Worm (Caenorhabditis elegans) whole organism, early embryonic: ENCODE results near the gene T24H10.1.

Source experiments
- B0310.2 ChIP-seq: sonication (generic microtip); optimal IDR thresholded peaks from 2 replicates; lab custom pipeline; 2016; ENCODE audit warnings: mild to moderate bottlenecking, missing genetic modification characterization, missing compliant biosample characterization
- F13C5.2 ChIP-seq: sonication (generic microtip); optimal IDR thresholded peaks from 2 replicates; lab custom pipeline; 2017; ENCODE audit warnings: mild to moderate bottlenecking, missing genetic modification characterization, inconsistent platforms, missing compliant biosample characterization
- aly-1 ChIP-seq: sonication (generic microtip); optimal IDR thresholded peaks from 2 replicates; lab custom pipeline; 2016; ENCODE audit warnings: missing genetic modification characterization, missing compliant biosample characterization
- ama-1 ChIP-seq: fragments of 150-350 bp; optimal IDR thresholded peaks from 2 replicates; lab custom pipeline; 2014
- ceh-13 ChIP-seq: fragments of 200-800 bp; sonication (Bioruptor generic); optimal IDR thresholded peaks from 2 replicates; lab custom pipeline; 2018; ENCODE audit warnings: mild to moderate bottlenecking, missing genetic modification characterization, missing compliant biosample characterization
- ceh-36 ChIP-seq: sonication (generic microtip); optimal IDR thresholded peaks from 2 replicates; lab custom pipeline; 2016; ENCODE audit warnings: missing genetic modification characterization, inconsistent platforms, missing compliant biosample characterization
- ets-7 ChIP-seq: sonication (generic microtip); optimal IDR thresholded peaks from 2 replicates; lab custom pipeline; 2016; ENCODE audit warnings: missing genotype, missing genetic modification characterization, missing compliant biosample characterization
- flt-1 ChIP-seq: fragments of 200-800 bp; sonication (Bioruptor generic); IDR thresholded peaks from 2 replicates; pipeline ENCODE4 v1.3.6; 2022; ENCODE audit warnings: missing genetic modification characterization, missing compliant biosample characterization
- hmbx-1 ChIP-seq: sonication (generic microtip); optimal IDR thresholded peaks from 2 replicates; lab custom pipeline; 2016; ENCODE audit warnings: mild to moderate bottlenecking, missing genetic modification characterization, missing compliant biosample characterization
- hmg-4 ChIP-seq: fragments of 200-800 bp; sonication (Bioruptor generic); optimal IDR thresholded peaks from 2 replicates; lab custom pipeline; 2018; ENCODE audit warnings: mild to moderate bottlenecking, missing genetic modification characterization, missing compliant biosample characterization
- hnd-1 ChIP-seq: sonication (generic microtip); optimal IDR thresholded peaks from 2 replicates; lab custom pipeline; 2016; ENCODE audit warnings: missing genetic modification characterization, missing compliant biosample characterization
- pes-1 ChIP-seq: fragments of 200-800 bp; sonication (Bioruptor generic); IDR thresholded peaks from 2 replicates; pipeline ENCODE4 v1.3.6; 2022; ENCODE audit warnings: missing genetic modification reagents, missing genetic modification characterization, missing compliant biosample characterization
- scrt-1 ChIP-seq: fragments of 200-800 bp; sonication (Bioruptor generic); IDR thresholded peaks from 2 replicates; pipeline ENCODE4 v1.3.6; 2022; ENCODE audit warnings: missing genetic modification characterization, missing compliant biosample characterization
- sea-1 ChIP-seq: fragments of 200-800 bp; sonication (Bioruptor generic); conservative IDR thresholded peaks from 2 replicates; pipeline ENCODE4 v1.3.6; 2022; ENCODE audit warnings: missing genetic modification characterization, missing compliant biosample characterization
- tbx-11 ChIP-seq: fragments of 200-800 bp; sonication (Bioruptor generic); IDR thresholded peaks from 2 replicates; pipeline ENCODE4 v1.3.6; 2022; ENCODE audit warnings: missing genetic modification characterization, missing compliant biosample characterization
- tbx-37 ChIP-seq: fragments of 200-800 bp; sonication (Bioruptor generic); conservative IDR thresholded peaks from 2 replicates; pipeline ENCODE4 v1.3.6; 2022; ENCODE audit warnings: missing genetic modification reagents, missing genetic modification characterization, missing compliant biosample characterization
- tra-4 ChIP-seq: sonication (generic microtip); optimal IDR thresholded peaks from 2 replicates; lab custom pipeline; 2017; ENCODE audit warnings: missing genetic modification characterization, missing compliant biosample characterization

Gene T24H10.1

DNA sequence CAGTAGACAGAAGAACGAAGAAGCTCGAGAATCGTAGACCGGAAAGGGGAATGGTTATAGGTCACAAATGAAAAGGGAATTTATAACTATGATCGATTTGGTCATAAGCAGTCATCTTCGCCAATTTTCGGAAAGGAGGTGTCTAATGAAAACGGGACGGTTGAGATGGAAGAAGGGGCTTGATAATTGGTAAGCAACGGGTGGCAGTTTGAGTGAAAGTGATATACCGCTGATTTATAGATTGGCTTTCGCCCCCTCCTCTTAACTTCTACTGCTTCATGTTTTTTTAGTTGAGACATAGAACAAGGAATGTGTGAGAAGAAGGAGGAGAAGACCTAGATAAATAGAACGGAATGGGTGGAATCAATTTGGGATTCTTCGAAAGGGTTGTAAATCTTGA lies 26.4 kb upstream of the T24H10.1 start:
- TF ChIP-seq pes-1 (GFP tag; lab: Robert Waterston, UW) = no peak
- TF ChIP-seq tbx-11 (GFP tag; lab: Robert Waterston, UW) = no peak

DNA sequence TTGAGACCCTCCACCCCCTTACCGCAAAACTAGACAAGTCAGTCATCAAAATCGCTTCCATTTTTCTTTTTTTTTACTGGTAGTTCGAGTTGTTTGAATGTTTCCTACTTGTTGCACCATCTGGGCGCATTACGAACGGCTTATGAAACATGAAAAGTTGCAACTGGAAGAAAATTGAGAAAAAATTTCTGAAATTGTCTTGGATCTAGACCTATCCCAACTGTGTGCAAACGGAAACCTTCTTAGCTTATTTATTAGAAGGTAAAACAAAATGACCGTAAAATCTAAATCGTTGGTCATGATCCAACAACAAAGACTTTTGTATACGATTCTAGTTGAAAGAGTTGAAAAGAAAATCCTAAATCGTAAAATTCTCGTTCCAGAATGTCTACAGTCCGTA lies 24.7 kb upstream of the T24H10.1 start:
- TF ChIP-seq scrt-1 = no peak
- TF ChIP-seq hnd-1 (tag; lab: Kevin White, UChicago) = no peak
- TF ChIP-seq hmbx-1 (tag; lab: Kevin White, UChicago) = no peak
- TF ChIP-seq F13C5.2 (tag; lab: Kevin White, UChicago) = no peak
- no peak for TF ChIP-seq pes-1 (GFP tag; lab: Robert Waterston, UW)
- no peak for TF ChIP-seq ama-1
- no peak for TF ChIP-seq tbx-11 (GFP tag; lab: Robert Waterston, UW)
- no peak for TF ChIP-seq tbx-37
- TF ChIP-seq ceh-36 (tag; lab: Kevin White, UChicago) = no peak
- TF ChIP-seq ets-7 (tag; lab: Kevin White, UChicago) = no peak
- no peak for TF ChIP-seq flt-1 (GFP tag; lab: Robert Waterston, UW)
- no peak for TF ChIP-seq ceh-13 (GFP tag; lab: Kevin White, UChicago)
- no peak for TF ChIP-seq B0310.2 (tag; lab: Kevin White, UChicago)
- no peak for TF ChIP-seq tra-4 (tag; lab: Kevin White, UChicago)
- no peak for TF ChIP-seq sea-1 (GFP tag; lab: Robert Waterston, UW)
- TF ChIP-seq aly-1 (tag; lab: Kevin White, UChicago) = no peak

DNA sequence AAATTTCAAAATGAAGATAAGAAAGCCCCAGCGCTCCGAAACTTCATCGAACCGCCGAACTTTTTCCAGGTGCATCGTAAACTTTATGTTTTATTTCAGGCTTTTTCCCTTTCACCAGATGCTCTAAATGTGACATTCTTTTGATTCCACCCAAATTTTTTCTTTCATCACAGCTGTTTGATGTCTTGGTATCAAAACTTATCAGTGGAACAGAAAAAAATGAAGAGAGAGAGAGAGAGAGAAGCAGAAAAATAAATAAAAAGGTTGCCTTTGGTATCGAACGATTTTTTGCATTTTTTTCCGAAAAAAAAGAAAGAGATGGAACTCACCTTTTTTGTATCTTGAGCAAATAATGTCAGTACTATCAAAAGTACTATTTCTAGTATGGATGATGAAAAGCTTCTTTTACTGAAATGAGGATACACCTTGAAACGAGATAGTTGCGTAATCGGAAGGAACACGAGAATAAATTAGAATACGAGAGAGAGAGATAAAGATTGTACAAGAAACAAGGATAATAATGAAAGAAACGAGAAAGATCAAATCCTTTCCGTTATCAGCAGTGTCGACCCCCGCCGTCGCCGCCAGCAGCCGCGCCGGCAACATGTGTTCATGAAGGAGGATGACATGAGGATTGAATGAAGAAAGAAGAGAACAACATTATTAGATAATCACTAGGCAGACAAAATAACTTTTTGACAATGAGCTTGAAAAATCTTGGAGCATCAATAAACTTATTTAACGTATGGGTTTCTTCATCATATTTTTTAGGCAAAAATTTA lies 22.9 kb upstream of the T24H10.1 start:
- TF ChIP-seq ceh-13 (GFP tag; lab: Kevin White, UChicago) (no peak), B0310.2 (tag; lab: Kevin White, UChicago) (no peak), aly-1 (tag; lab: Kevin White, UChicago) (no peak)

DNA sequence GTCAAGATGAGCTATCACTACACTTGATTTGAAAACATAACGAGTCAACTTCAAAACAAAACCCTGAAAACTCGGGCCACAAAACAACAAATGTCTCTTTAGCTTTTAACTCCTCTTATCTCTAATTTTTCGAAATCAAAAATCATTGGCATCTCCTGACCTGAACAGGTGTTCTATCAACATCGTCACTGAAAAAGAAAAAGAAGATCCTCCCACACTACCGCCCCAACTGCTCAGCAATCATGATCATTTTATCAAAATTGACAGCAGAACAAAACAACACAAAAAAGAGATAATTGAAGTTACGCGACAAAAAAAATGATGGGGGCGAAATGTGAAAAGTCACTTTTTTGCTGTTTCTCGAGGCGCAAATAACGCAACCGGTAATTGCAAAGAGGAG lies 20.8 kb upstream of the T24H10.1 start:
- TF ChIP-seq hnd-1 (tag; lab: Kevin White, UChicago) = no peak
- no peak for TF ChIP-seq tra-4 (tag; lab: Kevin White, UChicago)
- no peak for TF ChIP-seq ceh-13 (GFP tag; lab: Kevin White, UChicago)
- no peak for TF ChIP-seq pes-1 (GFP tag; lab: Robert Waterston, UW)
- no peak for TF ChIP-seq B0310.2 (tag; lab: Kevin White, UChicago)
- TF ChIP-seq ceh-36 (tag; lab: Kevin White, UChicago) = no peak
- TF ChIP-seq scrt-1 = no peak
- TF ChIP-seq aly-1 (tag; lab: Kevin White, UChicago) = no peak
- no peak for TF ChIP-seq hmg-4 (GFP tag; lab: Kevin White, UChicago)
- no peak for TF ChIP-seq ama-1
- no peak for TF ChIP-seq flt-1 (GFP tag; lab: Robert Waterston, UW)
- no peak for TF ChIP-seq tbx-37
- TF ChIP-seq hmbx-1 (tag; lab: Kevin White, UChicago) = no peak
- TF ChIP-seq ets-7 (tag; lab: Kevin White, UChicago) = no peak
- no peak for TF ChIP-seq tbx-11 (GFP tag; lab: Robert Waterston, UW)
- TF ChIP-seq F13C5.2 (tag; lab: Kevin White, UChicago) = no peak
- TF ChIP-seq sea-1 (GFP tag; lab: Robert Waterston, UW) = no peak

DNA sequence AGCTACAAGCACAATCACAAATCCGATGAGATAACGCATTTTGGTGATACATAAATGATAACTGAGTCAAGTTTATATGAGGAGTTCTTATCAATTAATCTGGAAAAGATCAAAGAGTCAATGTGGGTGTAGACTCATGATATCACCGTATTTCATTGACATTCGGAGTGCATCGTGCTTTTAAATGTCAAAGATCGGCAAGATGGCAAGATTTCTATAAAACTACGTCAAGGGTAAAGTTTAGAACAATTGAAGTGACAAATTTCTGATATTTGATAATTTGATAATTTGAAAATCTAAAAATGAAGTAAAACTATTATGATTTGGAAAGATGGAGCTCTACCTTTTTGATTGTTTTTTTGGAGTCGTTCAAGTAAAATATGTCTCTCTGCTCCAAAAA lies 16.1 kb upstream of the T24H10.1 start, which contains the start of gene sysm-1:
TSS of gene sysm-1 (minus strand) at position 101 of the 400 bp plus-strand sequence.
- TF ChIP-seq hmg-4 (GFP tag; lab: Kevin White, UChicago) (no peak), hmbx-1 (tag; lab: Kevin White, UChicago) (no peak), B0310.2 (tag; lab: Kevin White, UChicago) (no peak), tbx-11 (GFP tag; lab: Robert Waterston, UW) (no peak), sea-1 (GFP tag; lab: Robert Waterston, UW) (no peak), hnd-1 (tag; lab: Kevin White, UChicago) (no peak), tbx-37 (no peak), F13C5.2 (tag; lab: Kevin White, UChicago) (no peak), scrt-1 (no peak), ceh-13 (GFP tag; lab: Kevin White, UChicago) (no peak), ceh-36 (tag; lab: Kevin White, UChicago) (no peak), ets-7 (tag; lab: Kevin White, UChicago) (no peak), tra-4 (tag; lab: Kevin White, UChicago) (no peak), aly-1 (tag; lab: Kevin White, UChicago) (no peak), ama-1 (no peak), pes-1 (GFP tag; lab: Robert Waterston, UW) (no peak), flt-1 (GFP tag; lab: Robert Waterston, UW) (no peak)

DNA sequence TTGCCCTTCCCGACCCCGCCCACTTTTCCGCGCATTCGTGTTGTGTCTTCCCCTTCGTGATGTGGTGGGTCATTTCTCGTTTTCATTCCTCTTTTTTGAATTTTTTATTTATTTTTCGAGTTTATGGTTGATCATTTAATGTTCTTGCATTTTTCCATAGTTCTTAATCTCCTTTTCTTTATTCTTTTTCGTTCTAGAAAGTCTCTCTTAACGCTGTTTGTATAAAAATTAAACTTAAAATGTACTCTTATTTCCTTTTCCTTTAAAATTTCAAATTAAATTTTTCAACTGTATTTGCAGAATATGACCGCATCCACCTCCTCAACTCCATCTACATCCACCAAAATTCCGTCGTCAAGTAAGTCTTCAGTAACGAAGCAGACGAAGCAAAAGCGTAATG lies 12.9 kb upstream of the T24H10.1 start, which contains the start of gene hlh-3:
TSS of gene hlh-3 (plus strand) at position 301 of the 400 bp plus-strand sequence.
- no peak for TF ChIP-seq flt-1 (GFP tag; lab: Robert Waterston, UW)
- no peak for TF ChIP-seq scrt-1
- no peak for TF ChIP-seq ama-1
- no peak for TF ChIP-seq tra-4 (tag; lab: Kevin White, UChicago)
- no peak for TF ChIP-seq sea-1 (GFP tag; lab: Robert Waterston, UW)
- no peak for TF ChIP-seq ceh-36 (tag; lab: Kevin White, UChicago)
- no peak for TF ChIP-seq aly-1 (tag; lab: Kevin White, UChicago)
- TF ChIP-seq F13C5.2 (tag; lab: Kevin White, UChicago) = no peak
- no peak for TF ChIP-seq pes-1 (GFP tag; lab: Robert Waterston, UW)
- no peak for TF ChIP-seq hmg-4 (GFP tag; lab: Kevin White, UChicago)
- no peak for TF ChIP-seq ets-7 (tag; lab: Kevin White, UChicago)
- TF ChIP-seq hmbx-1 (tag; lab: Kevin White, UChicago) = no peak
- TF ChIP-seq hnd-1 (tag; lab: Kevin White, UChicago) = no peak
- no peak for TF ChIP-seq B0310.2 (tag; lab: Kevin White, UChicago)
- TF ChIP-seq tbx-37 = no peak

DNA sequence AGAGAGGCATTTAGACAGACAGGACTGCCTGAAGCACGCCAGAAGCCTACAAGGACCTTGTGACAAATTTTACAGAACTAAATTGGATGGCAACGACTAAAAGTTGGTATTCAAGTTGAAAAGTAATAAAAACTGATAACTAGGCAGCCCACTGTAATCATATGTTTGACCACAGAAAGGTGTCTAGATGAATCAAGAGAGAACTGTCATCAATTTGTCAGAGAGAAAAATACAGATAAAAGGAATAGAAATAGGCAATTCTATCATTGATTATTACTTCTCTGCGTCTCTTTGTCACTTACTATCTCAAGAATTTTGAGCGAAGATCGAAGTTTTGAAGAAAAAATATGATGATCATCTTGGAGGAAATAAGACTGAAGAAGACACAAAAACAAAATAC lies 6.3 kb upstream of the T24H10.1 start:
- TF ChIP-seq B0310.2 (tag; lab: Kevin White, UChicago) (no peak), tbx-11 (GFP tag; lab: Robert Waterston, UW) (no peak), hnd-1 (tag; lab: Kevin White, UChicago) (no peak), ama-1 (no peak), ceh-13 (GFP tag; lab: Kevin White, UChicago) (no peak), tbx-37 (no peak), pes-1 (GFP tag; lab: Robert Waterston, UW) (no peak), scrt-1 (no peak), hmbx-1 (tag; lab: Kevin White, UChicago) (no peak), sea-1 (GFP tag; lab: Robert Waterston, UW) (no peak)
